Worm (Caenorhabditis elegans): Measurements from ENCODE around the gene F22B7.3.

DNA sequence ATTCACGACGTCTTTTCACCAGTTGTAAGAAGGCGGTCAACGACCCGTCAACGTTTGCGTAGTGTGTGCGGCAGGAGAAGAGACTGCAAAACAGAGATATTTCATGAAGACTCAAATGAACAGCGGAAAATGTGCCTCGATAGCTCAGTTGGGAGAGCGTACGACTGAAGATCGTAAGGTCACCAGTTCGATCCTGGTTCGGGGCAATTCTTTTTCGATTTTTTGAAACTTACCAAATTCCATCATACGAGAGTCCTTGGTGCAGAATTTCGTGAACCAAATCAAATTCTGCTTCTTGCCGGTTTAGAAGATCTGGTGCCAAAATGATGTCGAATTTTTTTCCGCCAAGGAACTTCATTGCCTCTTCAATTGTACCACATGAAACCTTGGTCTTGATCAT lies 4.2 kb downstream of the F22B7.3 start:
- TF ChIP-seq pqm-1 (tag; optimal IDR thresholded peaks at IDR 0.05) = no peak
- TF ChIP-seq nhr-28 (tag; optimal IDR thresholded peaks at IDR 0.05) = no peak
- no peak for TF ChIP-seq sup-37 (GFP tag; optimal IDR thresholded peaks at IDR 0.05)
- TF ChIP-seq egl-27 (tag; optimal IDR thresholded peaks at IDR 0.05) = no peak
- TF ChIP-seq elt-3 (tag; optimal IDR thresholded peaks at IDR 0.05) = no peak
- TF ChIP-seq aha-1 (tag; optimal IDR thresholded peaks at IDR 0.05) = no peak
- TF ChIP-seq skn-1 (tag; optimal IDR thresholded peaks at IDR 0.05) = no peak

Data from whole organism, L1 larva.